Worm (Caenorhabditis elegans): ENCODE data around the gene M03E7.3.

DNA sequence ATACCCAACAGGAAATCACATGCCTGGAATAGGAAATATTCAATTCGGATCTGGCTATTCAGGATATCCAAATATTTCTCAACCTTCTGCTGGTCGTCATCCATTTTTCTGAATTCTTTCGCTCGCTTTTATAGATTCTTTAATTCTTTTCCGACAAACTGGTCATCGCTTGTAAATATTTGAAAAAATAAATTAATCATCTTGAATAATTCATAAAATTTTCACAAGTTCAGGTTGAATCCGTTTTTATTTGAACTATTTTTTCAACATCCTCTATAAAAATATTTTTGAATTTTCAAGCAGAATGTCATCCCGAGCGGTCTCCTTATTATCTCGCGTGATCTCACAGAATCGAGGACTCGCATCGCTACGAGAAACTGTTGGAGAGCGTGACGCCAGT, 21.4 kb upstream of the M03E7.3 start, which contains the start of gene mrpl-48:
- TF ChIP-seq ceh-82 (tag; optimal IDR thresholded peaks at IDR 0.05) = no peak
- TF ChIP-seq ztf-11 (tag; optimal IDR thresholded peaks at IDR 0.05) = no peak
- TF ChIP-seq dpl-1 (GFP tag; optimal IDR thresholded peaks at IDR 0.05) = no peak
- TF ChIP-seq xbp-1 (tag; optimal IDR thresholded peaks at IDR 0.05) = no peak
- TF ChIP-seq nhr-47 (tag; optimal IDR thresholded peaks at IDR 0.05) = no peak
